Fruit fly (Drosophila melanogaster) whole organism, embryonic: ENCODE data around the gene fzy.

ENCODE experiments used
- ATbp ChIP-seq: fragments of 200-800 bp; sonication (Bioruptor generic); optimal IDR thresholded peaks from 2 replicates; lab custom pipeline; 2017; ENCODE audit warnings: missing biosample characterization, mild to moderate bottlenecking, missing genetic modification characterization, missing genetic modification reagents
- Atf3 ChIP-seq: fragments of 200-800 bp; sonication (Bioruptor generic); optimal IDR thresholded peaks from 3 replicates; lab custom pipeline; 2016; ENCODE audit warnings: missing biosample characterization, missing genetic modification characterization
- Bgb ChIP-seq: fragments of 200-800 bp; sonication (Bioruptor generic); IDR thresholded peaks from 2 replicates; pipeline ENCODE4 v1.3.6; 2022; ENCODE audit warnings: missing biosample characterization, missing genetic modification characterization; ENCODE audit not compliant: partially characterized antibody
- CG11093 ChIP-seq: fragments of 200-800 bp; sonication (Bioruptor generic); IDR thresholded peaks from 3 replicates; pipeline ENCODE4 v1.3.6; 2022; ENCODE audit warnings: missing biosample characterization, missing genetic modification characterization
- CG12744 ChIP-seq: fragments of 200-800 bp; sonication (Bioruptor generic); optimal IDR thresholded peaks from 2 replicates; lab custom pipeline; 2016; ENCODE audit warnings: missing biosample characterization, missing genetic modification characterization
- CG14050 ChIP-seq: fragments of 200-800 bp; sonication (Bioruptor generic); IDR thresholded peaks from 3 replicates; pipeline ENCODE4 v1.3.6; 2022; ENCODE audit warnings: missing biosample characterization, missing genetic modification characterization
- CG14965 ChIP-seq: fragments of 200-800 bp; sonication (Bioruptor generic); optimal IDR thresholded peaks from 2 replicates; lab custom pipeline; 2016; ENCODE audit warnings: missing biosample characterization, missing genetic modification characterization, borderline replicate concordance
- CG1529 ChIP-seq: fragments of 200-800 bp; sonication (Bioruptor generic); optimal IDR thresholded peaks from 3 replicates; lab custom pipeline; 2018; ENCODE audit warnings: missing biosample characterization, missing genetic modification characterization
- CG15601 ChIP-seq: fragments of 200-800 bp; sonication (Bioruptor generic); optimal IDR thresholded peaks from 3 replicates; lab custom pipeline; 2019; ENCODE audit warnings: missing biosample characterization, mild to moderate bottlenecking, missing genetic modification characterization, moderate library complexity
- CG17612 ChIP-seq: fragments of 200-800 bp; sonication (Bioruptor generic); IDR thresholded peaks from 2 replicates; pipeline ENCODE4 v1.3.6; 2022; ENCODE audit warnings: missing biosample characterization, missing genetic modification characterization
- CG2129 ChIP-seq: fragments of 200-800 bp; sonication (Bioruptor generic); IDR thresholded peaks from 2 replicates; pipeline ENCODE4 v1.3.6; 2022; ENCODE audit warnings: missing biosample characterization, missing genetic modification characterization; ENCODE audit not compliant: partially characterized antibody
- CG2889 ChIP-seq: fragments of 200-800 bp; sonication (Bioruptor generic); IDR thresholded peaks from 3 replicates; pipeline ENCODE4 v1.3.6; 2022; ENCODE audit warnings: missing biosample characterization, missing genetic modification characterization
- CG3281 ChIP-seq: fragments of 200-800 bp; sonication (Bioruptor generic); optimal IDR thresholded peaks from 3 replicates; lab custom pipeline; 2017; ENCODE audit warnings: missing biosample characterization, mild to moderate bottlenecking, missing genetic modification characterization
- CG3407 ChIP-seq: fragments of 200-800 bp; sonication (Bioruptor generic); optimal IDR thresholded peaks from 2 replicates; lab custom pipeline; 2018; ENCODE audit warnings: missing biosample characterization, mild to moderate bottlenecking, missing genetic modification characterization
- CG3995 ChIP-seq: fragments of 200-800 bp; sonication (Bioruptor generic); optimal IDR thresholded peaks from 3 replicates; lab custom pipeline; 2016; ENCODE audit warnings: missing biosample characterization, missing genetic modification characterization
- CG6175 ChIP-seq: fragments of 200-800 bp; sonication (Bioruptor generic); IDR thresholded peaks from 3 replicates; pipeline ENCODE4 v1.3.6; 2022; ENCODE audit warnings: missing biosample characterization, missing genetic modification characterization
- CG8388 ChIP-seq: fragments of 200-800 bp; sonication (Bioruptor generic); optimal IDR thresholded peaks from 2 replicates; lab custom pipeline; 2019; ENCODE audit warnings: missing biosample characterization, mild to moderate bottlenecking, missing genetic modification characterization, moderate library complexity
- CG9932 ChIP-seq: fragments of 200-800 bp; sonication (Bioruptor generic); IDR thresholded peaks from 2 replicates; pipeline ENCODE4 v1.3.6; 2022; ENCODE audit warnings: missing biosample characterization, missing genetic modification characterization
- Camta ChIP-seq: fragments of 200-800 bp; sonication (Bioruptor generic); optimal IDR thresholded peaks from 2 replicates; lab custom pipeline; 2016; ENCODE audit warnings: missing biosample characterization, missing genetic modification characterization
- Dip3 ChIP-seq: fragments of 200-800 bp; sonication (Bioruptor generic); optimal IDR thresholded peaks from 3 replicates; lab custom pipeline; 2016; ENCODE audit warnings: missing biosample characterization, missing genetic modification characterization
- Dp ChIP-seq: fragments of 200-800 bp; sonication (Bioruptor generic); optimal IDR thresholded peaks from 2 replicates; lab custom pipeline; 2018; ENCODE audit warnings: missing biosample characterization, mild to moderate bottlenecking, missing genetic modification characterization, moderate library complexity
- E2f1 ChIP-seq: fragments of 200-800 bp; sonication (Bioruptor generic); IDR thresholded peaks from 2 replicates; pipeline ENCODE4 v1.3.6; 2022; ENCODE audit warnings: missing biosample characterization, missing genetic modification characterization
- ERR ChIP-seq: fragments of 200-800 bp; sonication (Bioruptor generic); optimal IDR thresholded peaks from 2 replicates; lab custom pipeline; 2016; ENCODE audit warnings: missing biosample characterization, missing genetic modification characterization
- Elba2 ChIP-seq: fragments of 200-800 bp; sonication (Bioruptor generic); optimal IDR thresholded peaks from 3 replicates; lab custom pipeline; 2016; ENCODE audit warnings: missing biosample characterization, missing genetic modification characterization
- Hey ChIP-seq: fragments of 200-800 bp; sonication (Bioruptor generic); optimal IDR thresholded peaks from 3 replicates; lab custom pipeline; 2018; ENCODE audit warnings: missing biosample characterization, mild to moderate bottlenecking, missing genetic modification characterization
- MESR4 ChIP-seq: fragments of 200-800 bp; sonication (Bioruptor generic); optimal IDR thresholded peaks from 2 replicates; lab custom pipeline; 2018; ENCODE audit warnings: missing biosample characterization, mild to moderate bottlenecking, missing genetic modification characterization, moderate library complexity
- Mes4 ChIP-seq: fragments of 200-800 bp; sonication (Bioruptor generic); optimal IDR thresholded peaks from 2 replicates; lab custom pipeline; 2016; ENCODE audit warnings: missing biosample characterization, missing genetic modification characterization
- Six4 ChIP-seq: fragments of 200-800 bp; sonication (Bioruptor generic); optimal IDR thresholded peaks from 2 replicates; lab custom pipeline; 2016; ENCODE audit warnings: missing biosample characterization, missing genetic modification characterization
- Tbp ChIP-seq: fragments of >200 bp; optimal IDR thresholded peaks from 2 replicates; lab custom pipeline; 2018; ENCODE audit warnings: missing biosample characterization, missing genetic modification characterization
- Xrp1 ChIP-seq: fragments of 200-800 bp; sonication (Bioruptor generic); IDR thresholded peaks from 2 replicates; pipeline ENCODE4 v1.3.6; 2022; ENCODE audit warnings: missing biosample characterization, missing genetic modification characterization
- ato ChIP-seq: fragments of 200-800 bp; sonication (Bioruptor generic); IDR thresholded peaks from 2 replicates; pipeline ENCODE4 v1.3.6; 2022; ENCODE audit warnings: missing biosample characterization, missing genetic modification characterization; ENCODE audit not compliant: partially characterized antibody
- chinmo ChIP-seq: fragments of 200-800 bp; sonication (Bioruptor generic); IDR thresholded peaks from 4 replicates; pipeline ENCODE4 v1.3.6; 2022; ENCODE audit warnings: missing biosample characterization, missing genetic modification characterization; ENCODE audit not compliant: partially characterized antibody
- corto ChIP-seq: fragments of 200-800 bp; sonication (Bioruptor generic); optimal IDR thresholded peaks from 2 replicates; lab custom pipeline; 2016; ENCODE audit warnings: missing biosample characterization, mild to moderate bottlenecking, missing genetic modification characterization, moderate library complexity
- ewg ChIP-seq: fragments of 200-800 bp; sonication (Bioruptor generic); optimal IDR thresholded peaks from 3 replicates; lab custom pipeline; 2017; ENCODE audit warnings: mild to moderate bottlenecking, missing biosample characterization, missing genetic modification reagents, missing genetic modification characterization
- exex ChIP-seq: fragments of 200-800 bp; sonication (Bioruptor generic); optimal IDR thresholded peaks from 4 replicates; lab custom pipeline; 2018; ENCODE audit warnings: missing biosample characterization, mild to moderate bottlenecking, missing genetic modification characterization, moderate library complexity
- fru ChIP-seq: fragments of >200 bp; optimal IDR thresholded peaks from 2 replicates; lab custom pipeline; 2017
- gem ChIP-seq: fragments of 200-800 bp; sonication (Bioruptor generic); optimal IDR thresholded peaks from 2 replicates; lab custom pipeline; 2019; ENCODE audit warnings: missing biosample characterization, mild to moderate bottlenecking, missing genetic modification characterization, moderate library complexity
- grau ChIP-seq: fragments of 200-800 bp; optimal IDR thresholded peaks from 3 replicates; lab custom pipeline; 2019; ENCODE audit warnings: missing biosample characterization, mild to moderate bottlenecking, missing genetic modification characterization, moderate library complexity
- ind ChIP-seq: fragments of 200-800 bp; sonication (Bioruptor generic); optimal IDR thresholded peaks from 3 replicates; lab custom pipeline; 2016; ENCODE audit warnings: missing biosample characterization, missing genetic modification characterization
- kah ChIP-seq: fragments of 200-800 bp; sonication (Bioruptor generic); optimal IDR thresholded peaks from 2 replicates; lab custom pipeline; 2018; ENCODE audit warnings: missing biosample characterization, mild to moderate bottlenecking, missing genetic modification characterization
- lov ChIP-seq, 2 experiments: fragments of 200-800 bp in 1 of 2; fragments of >200 bp in 1 of 2; sonication (Bioruptor generic) in 1 of 2; IDR thresholded peaks in 1 of 2; optimal IDR thresholded peaks in 1 of 2; 2 replicates in 1 of 2; 3 replicates in 1 of 2; pipeline versions ENCODE4 v1.3.6 to Lab custom; 2017 to 2022; ENCODE audit warnings: missing biosample characterization in 1 of 2, missing genetic modification characterization in 1 of 2
- pita ChIP-seq: fragments of 200-800 bp; sonication (Bioruptor generic); optimal IDR thresholded peaks from 2 replicates; lab custom pipeline; 2017; ENCODE audit warnings: missing biosample characterization, mild to moderate bottlenecking, missing genetic modification characterization
- sim ChIP-seq: fragments of 200-800 bp; sonication (Bioruptor generic); IDR thresholded peaks from 2 replicates; pipeline ENCODE4 v1.3.6; 2022; ENCODE audit warnings: missing biosample characterization, missing genetic modification characterization
- slp2 ChIP-seq: fragments of 200-800 bp; sonication (Bioruptor generic); optimal IDR thresholded peaks from 2 replicates; lab custom pipeline; 2016; ENCODE audit warnings: missing biosample characterization, missing genetic modification characterization
- stwl ChIP-seq: fragments of 200-800 bp; sonication (Bioruptor generic); optimal IDR thresholded peaks from 3 replicates; lab custom pipeline; 2018; ENCODE audit warnings: missing biosample characterization, mild to moderate bottlenecking, missing genetic modification characterization, moderate library complexity
- unc-4 ChIP-seq: fragments of 200-800 bp; sonication (Bioruptor generic); IDR thresholded peaks from 2 replicates; pipeline ENCODE4 v1.3.6; 2022; ENCODE audit warnings: missing biosample characterization, missing genetic modification characterization; ENCODE audit not compliant: partially characterized antibody
- unpg ChIP-seq: fragments of 200-800 bp; sonication (Bioruptor generic); optimal IDR thresholded peaks from 3 replicates; lab custom pipeline; 2018; ENCODE audit warnings: missing biosample characterization, mild to moderate bottlenecking, missing genetic modification characterization, moderate library complexity
- zf30C ChIP-seq: fragments of 200-800 bp; sonication (Bioruptor generic); optimal IDR thresholded peaks from 3 replicates; lab custom pipeline; 2018; ENCODE audit warnings: missing biosample characterization, mild to moderate bottlenecking, missing genetic modification characterization

fzy gene

DNA sequence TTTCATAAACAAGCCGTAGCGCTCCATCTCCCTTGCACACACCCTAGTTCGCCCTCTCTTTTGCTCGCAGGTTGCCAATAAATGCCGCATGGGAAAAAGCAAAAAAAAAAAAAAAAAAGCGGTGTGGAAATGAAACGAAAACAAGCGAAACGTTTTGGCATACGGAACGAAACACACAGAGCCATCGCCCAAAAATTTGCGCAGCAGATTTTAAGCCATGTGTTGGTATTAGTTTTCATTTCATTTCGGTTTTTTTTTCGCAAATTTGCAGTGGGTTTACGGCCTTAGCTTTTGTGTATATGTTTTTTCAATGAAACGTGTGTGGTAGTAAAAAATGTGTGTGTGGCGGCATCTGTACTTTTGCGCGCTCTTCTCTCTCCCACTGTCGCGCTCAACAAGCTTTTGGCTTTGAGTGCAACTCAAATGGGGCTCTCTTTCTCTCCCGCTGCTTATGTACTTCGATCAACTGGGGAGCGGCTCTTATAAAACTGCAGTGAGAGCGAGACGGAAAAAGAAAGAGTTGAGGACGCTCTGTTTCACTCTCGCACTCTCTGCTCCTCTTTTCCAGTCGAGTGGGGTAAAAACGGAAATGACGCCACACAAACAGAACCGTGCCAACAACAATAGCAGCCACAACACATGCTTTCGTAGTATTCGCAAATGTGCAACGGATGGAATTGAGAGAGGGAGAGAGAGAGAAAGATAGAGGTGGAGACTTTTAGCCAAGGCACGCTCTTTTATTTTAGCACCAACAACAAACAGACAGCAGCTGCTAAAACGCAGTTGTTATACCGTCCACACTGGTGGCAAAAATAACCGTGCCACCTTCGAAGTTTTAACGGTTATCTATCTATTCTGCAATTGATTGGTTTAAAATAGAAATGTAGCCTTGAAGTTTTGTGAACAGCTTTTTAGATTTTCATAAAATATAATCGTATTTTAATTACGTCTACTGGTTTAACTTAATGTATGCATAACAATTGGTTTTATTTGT lies 26.2 kb upstream of the fzy start:
- no peak for TF ChIP-seq ato (GFP tag; lab: Robert Waterston, UW)
- TF ChIP-seq lov (optimal IDR thresholded peaks at IDR 0.05; lab: Kevin White, UChicago), result no peak
- no peak for TF ChIP-seq lov (GFP tag; IDR thresholded peaks at IDR 0.05; lab: Robert Waterston, UW)
- TF ChIP-seq MESR4 (GFP tag; lab: Kevin White, UChicago), result no peak
- peak; percentile 54 for TF ChIP-seq CG8388 (GFP tag; lab: Kevin White, UChicago)
- peak; percentile 53 for TF ChIP-seq kah
- no peak for TF ChIP-seq CG14050 (GFP tag; lab: Robert Waterston, UW)
- TF ChIP-seq CG2889 (GFP tag; lab: Robert Waterston, UW), result no peak
- TF ChIP-seq Dip3 (GFP tag; lab: Kevin White, UChicago), result peak; percentile 49
- no peak for TF ChIP-seq ERR (GFP tag; lab: Kevin White, UChicago)
- TF ChIP-seq gem, result peak; percentile 70
- no peak for TF ChIP-seq CG3407
- no peak for TF ChIP-seq Dp
- TF ChIP-seq pita (GFP tag; lab: Kevin White, UChicago), result no peak
- TF ChIP-seq Camta (GFP tag; lab: Kevin White, UChicago), result peak; percentile 34
- TF ChIP-seq CG17612 (GFP tag; lab: Robert Waterston, UW), result no peak
- peak; percentile 35 for TF ChIP-seq corto
- TF ChIP-seq CG3281 (GFP tag; lab: Kevin White, UChicago), result peak; percentile 83
- no peak for TF ChIP-seq Tbp (GFP tag; lab: Kevin White, UChicago)
- no peak for TF ChIP-seq fru (lab: Kevin White, UChicago)
- no peak for TF ChIP-seq CG2129
- TF ChIP-seq Xrp1 (GFP tag; lab: Robert Waterston, UW), result no peak
- TF ChIP-seq E2f1, result no peak
- peak; percentile 45 for TF ChIP-seq grau (tag; lab: Kevin White, UChicago)
- TF ChIP-seq stwl, result no peak
- TF ChIP-seq chinmo (GFP tag; lab: Robert Waterston, UW), result no peak
- TF ChIP-seq Elba2 (GFP tag; lab: Kevin White, UChicago), result no peak
- no peak for TF ChIP-seq Six4
- peak; percentile 18 for TF ChIP-seq slp2 (GFP tag; lab: Kevin White, UChicago)
- TF ChIP-seq CG3995 (GFP tag; lab: Kevin White, UChicago), result peak; percentile 5
- peak; percentile 0 for TF ChIP-seq CG15601 (tag; lab: Kevin White, UChicago)
- no peak for TF ChIP-seq sim
- no peak for TF ChIP-seq CG14965 (GFP tag; lab: Kevin White, UChicago)
- TF ChIP-seq CG6175 (GFP tag; lab: Robert Waterston, UW), result no peak
- no peak for TF ChIP-seq unc-4
- no peak for TF ChIP-seq Bgb (GFP tag; lab: Robert Waterston, UW)
- TF ChIP-seq ewg (GFP tag; lab: Kevin White, UChicago), result no peak
- TF ChIP-seq Atf3 (GFP tag; lab: Kevin White, UChicago), result no peak
- TF ChIP-seq CG9932 (GFP tag; lab: Robert Waterston, UW), result no peak
- TF ChIP-seq Hey (tag; lab: Kevin White, UChicago), result no peak
- peak; percentile 13 for TF ChIP-seq CG12744 (GFP tag; lab: Kevin White, UChicago)
- TF ChIP-seq exex (tag; lab: Kevin White, UChicago), result peak; percentile 51
- TF ChIP-seq CG11093 (GFP tag; lab: Robert Waterston, UW), result no peak
- peak; percentile 50 for TF ChIP-seq ind (GFP tag; lab: Kevin White, UChicago)
- TF ChIP-seq ATbp (GFP tag; lab: Kevin White, UChicago), result peak; percentile 52
- TF ChIP-seq zf30C (GFP tag; lab: Kevin White, UChicago), result no peak
- peak; percentile 51 for TF ChIP-seq unpg
- no peak for TF ChIP-seq CG1529
- no peak for TF ChIP-seq Mes4
